Fruit fly (Drosophila melanogaster) whole organism, embryonic: ENCODE results near the gene pyx.

Source experiments
- ATbp ChIP-seq: fragments of 200-800 bp; sonication (Bioruptor generic); optimal IDR thresholded peaks from 2 replicates; lab custom pipeline; 2017; ENCODE audit warnings: missing biosample characterization, mild to moderate bottlenecking, missing genetic modification characterization, missing genetic modification reagents
- Adf1 ChIP-seq: fragments of 200-800 bp; sonication (Bioruptor generic); IDR thresholded peaks from 2 replicates; pipeline ENCODE4 v1.3.6; 2022; ENCODE audit warnings: missing biosample characterization, missing genetic modification characterization
- Atf-2 ChIP-seq: fragments of 200-800 bp; sonication (Bioruptor generic); optimal IDR thresholded peaks from 2 replicates; lab custom pipeline; 2016; ENCODE audit warnings: missing biosample characterization, missing genetic modification characterization
- Atf6 ChIP-seq: fragments of 200-800 bp; sonication (Bioruptor generic); IDR thresholded peaks from 2 replicates; pipeline ENCODE4 v1.3.6; 2022; ENCODE audit warnings: missing biosample characterization, missing genetic modification characterization
- CG12299 ChIP-seq: fragments of 200-800 bp; sonication (Bioruptor generic); optimal IDR thresholded peaks from 2 replicates; lab custom pipeline; 2018; ENCODE audit warnings: missing biosample characterization, mild to moderate bottlenecking, missing genetic modification characterization
- CG1233 ChIP-seq: fragments of 200-800 bp; sonication (Bioruptor generic); optimal IDR thresholded peaks from 4 replicates; lab custom pipeline; 2018; ENCODE audit warnings: missing biosample characterization, mild to moderate bottlenecking, missing genetic modification characterization
- CG13894 ChIP-seq: fragments of 200-800 bp; sonication (Bioruptor generic); optimal IDR thresholded peaks from 3 replicates; lab custom pipeline; 2018; ENCODE audit warnings: missing biosample characterization, mild to moderate bottlenecking, missing genetic modification characterization, moderate library complexity
- CG14710 ChIP-seq: fragments of 200-800 bp; sonication (Bioruptor generic); optimal IDR thresholded peaks from 3 replicates; lab custom pipeline; 2019; ENCODE audit warnings: missing biosample characterization, mild to moderate bottlenecking, missing genetic modification characterization, moderate library complexity
- CG15479 ChIP-seq: fragments of 200-800 bp; sonication (Bioruptor generic); optimal IDR thresholded peaks from 3 replicates; lab custom pipeline; 2019; ENCODE audit warnings: missing biosample characterization, mild to moderate bottlenecking, missing genetic modification characterization, moderate library complexity
- CG1602 ChIP-seq: fragments of 200-800 bp; sonication (Bioruptor generic); optimal IDR thresholded peaks from 3 replicates; lab custom pipeline; 2016; ENCODE audit warnings: missing biosample characterization, missing genetic modification characterization
- CG3163 ChIP-seq: fragments of 200-800 bp; sonication (Bioruptor generic); optimal IDR thresholded peaks from 3 replicates; lab custom pipeline; 2016; ENCODE audit warnings: missing biosample characterization, missing genetic modification characterization
- CG6765 ChIP-seq: fragments of 200-800 bp; sonication (Bioruptor generic); optimal IDR thresholded peaks from 3 replicates; lab custom pipeline; 2017; ENCODE audit warnings: missing biosample characterization, mild to moderate bottlenecking, missing genetic modification characterization
- CG7357 ChIP-seq: fragments of 200-800 bp; sonication (Bioruptor generic); IDR thresholded peaks from 3 replicates; pipeline ENCODE4 v1.3.6; 2022; ENCODE audit warnings: missing biosample characterization, missing genetic modification characterization
- CG8765 ChIP-seq: fragments of 200-800 bp; sonication (Bioruptor generic); IDR thresholded peaks from 2 replicates; pipeline ENCODE4 v1.3.6; 2022; ENCODE audit warnings: missing biosample characterization, missing genetic modification characterization
- Dbx ChIP-seq: fragments of 200-800 bp; sonication (Bioruptor generic); IDR thresholded peaks from 3 replicates; pipeline ENCODE4 v1.3.6; 2022; ENCODE audit warnings: missing biosample characterization, missing genetic modification characterization
- E2f1 ChIP-seq: fragments of 200-800 bp; sonication (Bioruptor generic); IDR thresholded peaks from 2 replicates; pipeline ENCODE4 v1.3.6; 2022; ENCODE audit warnings: missing biosample characterization, missing genetic modification characterization
- Ets97D ChIP-seq: fragments of 200-800 bp; sonication (Bioruptor generic); optimal IDR thresholded peaks from 3 replicates; lab custom pipeline; 2016; ENCODE audit warnings: missing biosample characterization, missing genetic modification characterization
- Gug ChIP-seq: fragments of 200-800 bp; sonication (Bioruptor generic); IDR thresholded peaks from 4 replicates; pipeline ENCODE4 v1.3.6; 2022; ENCODE audit warnings: missing biosample characterization, missing genetic modification characterization
- H2.0 ChIP-seq: fragments of 200-800 bp; sonication (Bioruptor generic); IDR thresholded peaks from 2 replicates; pipeline ENCODE4 v1.3.6; 2022; ENCODE audit warnings: missing biosample characterization, missing genetic modification characterization
- HHEX ChIP-seq: fragments of 200-800 bp; sonication (Bioruptor generic); optimal IDR thresholded peaks from 3 replicates; lab custom pipeline; 2017; ENCODE audit warnings: missing biosample characterization, mild to moderate bottlenecking, missing genetic modification characterization, missing genetic modification reagents
- HLH54F ChIP-seq: fragments of 200-800 bp; sonication (Bioruptor generic); optimal IDR thresholded peaks from 3 replicates; lab custom pipeline; 2016; ENCODE audit warnings: missing biosample characterization, missing genetic modification characterization
- Hmx ChIP-seq: fragments of 200-800 bp; sonication (Bioruptor generic); optimal IDR thresholded peaks from 2 replicates; lab custom pipeline; 2016; ENCODE audit warnings: missing biosample characterization, missing genetic modification characterization
- Myb ChIP-seq: fragments of 200-800 bp; sonication (Bioruptor generic); optimal IDR thresholded peaks from 2 replicates; lab custom pipeline; 2016; ENCODE audit warnings: missing biosample characterization, missing genetic modification characterization
- Oaz ChIP-seq: fragments of 200-800 bp; sonication (Bioruptor generic); IDR thresholded peaks from 2 replicates; pipeline ENCODE4 v1.3.6; 2022; ENCODE audit warnings: missing biosample characterization, missing genetic modification characterization
- Rfx ChIP-seq: fragments of 200-800 bp; sonication (Bioruptor generic); IDR thresholded peaks from 2 replicates; pipeline ENCODE4 v1.3.6; 2022; ENCODE audit warnings: missing biosample characterization, missing genetic modification characterization
- Six4 ChIP-seq: fragments of 200-800 bp; sonication (Bioruptor generic); optimal IDR thresholded peaks from 2 replicates; lab custom pipeline; 2016; ENCODE audit warnings: missing biosample characterization, missing genetic modification characterization
- Sry-β ChIP-seq: fragments of 200-800 bp; sonication (Bioruptor generic); optimal IDR thresholded peaks from 2 replicates; lab custom pipeline; 2018; ENCODE audit warnings: missing biosample characterization, mild to moderate bottlenecking, missing genetic modification characterization, moderate library complexity
- bab2 ChIP-seq: fragments of 200-800 bp; sonication (Bioruptor generic); optimal IDR thresholded peaks from 2 replicates; lab custom pipeline; 2016; ENCODE audit warnings: missing biosample characterization, missing genetic modification characterization
- ci ChIP-seq: fragments of 200-800 bp; sonication (Bioruptor generic); IDR thresholded peaks from 3 replicates; pipeline ENCODE4 v1.3.6; 2022; ENCODE audit warnings: missing biosample characterization, missing genetic modification characterization
- en ChIP-seq: fragments of 200-800 bp; sonication (Bioruptor generic); optimal IDR thresholded peaks from 2 replicates; lab custom pipeline; 2016; ENCODE audit warnings: missing biosample characterization, missing genetic modification characterization
- exex ChIP-seq: fragments of 200-800 bp; sonication (Bioruptor generic); optimal IDR thresholded peaks from 4 replicates; lab custom pipeline; 2018; ENCODE audit warnings: missing biosample characterization, mild to moderate bottlenecking, missing genetic modification characterization, moderate library complexity
- gsb-n ChIP-seq: fragments of 200-800 bp; sonication (Bioruptor generic); optimal IDR thresholded peaks from 3 replicates; lab custom pipeline; 2018; ENCODE audit warnings: missing biosample characterization, mild to moderate bottlenecking, missing genetic modification characterization
- gt ChIP-seq: fragments of 200-800 bp; sonication (Bioruptor generic); IDR thresholded peaks from 2 replicates; pipeline ENCODE4 v1.3.6; 2022; ENCODE audit warnings: missing biosample characterization, missing genetic modification characterization
- hb ChIP-seq: fragments of 200-800 bp; sonication (Bioruptor generic); IDR thresholded peaks from 3 replicates; pipeline ENCODE4 v1.3.6; 2022; ENCODE audit warnings: missing biosample characterization, missing genetic modification characterization; ENCODE audit not compliant: partially characterized antibody
- her ChIP-seq: fragments of 200-800 bp; sonication (Bioruptor generic); optimal IDR thresholded peaks from 2 replicates; lab custom pipeline; 2016; ENCODE audit warnings: missing biosample characterization, missing genetic modification characterization
- hth ChIP-seq: fragments of >200 bp; optimal IDR thresholded peaks from 2 replicates; lab custom pipeline; 2017; ENCODE audit warnings: inconsistent platforms
- insv ChIP-seq, 2 experiments: fragments of 200-800 bp; sonication (Bioruptor generic); optimal IDR thresholded peaks; 3 replicates each; lab custom pipeline; 2016 to 2018; ENCODE audit warnings: missing biosample characterization in 2 of 2, missing genetic modification characterization in 2 of 2
- lbe ChIP-seq: fragments of 200-800 bp; sonication (Bioruptor generic); optimal IDR thresholded peaks from 2 replicates; lab custom pipeline; 2016; ENCODE audit warnings: missing biosample characterization, mild to moderate bottlenecking, missing genetic modification characterization
- lmd ChIP-seq: fragments of 200-800 bp; sonication (Bioruptor generic); IDR thresholded peaks from 2 replicates; pipeline ENCODE4 v1.3.6; 2022; ENCODE audit warnings: missing biosample characterization, missing genetic modification characterization
- lov ChIP-seq, 2 experiments: fragments of 200-800 bp in 1 of 2; fragments of >200 bp in 1 of 2; sonication (Bioruptor generic) in 1 of 2; IDR thresholded peaks in 1 of 2; optimal IDR thresholded peaks in 1 of 2; 2 replicates in 1 of 2; 3 replicates in 1 of 2; pipeline versions ENCODE4 v1.3.6 to Lab custom; 2017 to 2022; ENCODE audit warnings: missing biosample characterization in 1 of 2, missing genetic modification characterization in 1 of 2
- luna ChIP-seq: fragments of 200-800 bp; sonication (Bioruptor generic); optimal IDR thresholded peaks from 2 replicates; lab custom pipeline; 2016; ENCODE audit warnings: missing biosample characterization, missing genetic modification characterization
- maf-S ChIP-seq: fragments of 200-800 bp; sonication (Bioruptor generic); optimal IDR thresholded peaks from 2 replicates; lab custom pipeline; 2016; ENCODE audit warnings: missing biosample characterization, missing genetic modification characterization
- prd ChIP-seq, 3 experiments: fragments of >200 bp in 2 of 3; fragments of 200-800 bp in 1 of 3; sonication (Bioruptor generic) in 1 of 3; optimal IDR thresholded peaks in 2 of 3; IDR thresholded peaks in 1 of 3; 2 replicates in 2 of 3; 3 replicates in 1 of 3; pipeline versions ENCODE4 v1.3.6 to Lab custom; 2017 to 2022; ENCODE audit warnings: missing biosample characterization in 1 of 3, missing genetic modification characterization in 1 of 3
- ranshi ChIP-seq: fragments of 200-800 bp; sonication (Bioruptor generic); IDR thresholded peaks from 2 replicates; pipeline ENCODE4 v1.3.6; 2022; ENCODE audit warnings: missing biosample characterization, missing genetic modification characterization
- schlank ChIP-seq: fragments of 200-800 bp; sonication (Bioruptor generic); optimal IDR thresholded peaks from 2 replicates; lab custom pipeline; 2018; ENCODE audit warnings: missing biosample characterization, mild to moderate bottlenecking, missing genetic modification characterization
- sd ChIP-seq: fragments of 200-800 bp; sonication (Bioruptor generic); optimal IDR thresholded peaks from 3 replicates; lab custom pipeline; 2018; ENCODE audit warnings: missing biosample characterization, mild to moderate bottlenecking, missing genetic modification characterization, moderate library complexity
- sug ChIP-seq: fragments of 200-800 bp; optimal IDR thresholded peaks from 2 replicates; lab custom pipeline; 2019; ENCODE audit warnings: missing biosample characterization, mild to moderate bottlenecking, missing genetic modification characterization, moderate library complexity
- tgo ChIP-seq: fragments of 200-800 bp; sonication (Bioruptor generic); IDR thresholded peaks from 3 replicates; pipeline ENCODE4 v1.3.6; 2022; ENCODE audit warnings: missing biosample characterization, missing genetic modification characterization
- wdn ChIP-seq: fragments of 200-800 bp; sonication (Bioruptor generic); IDR thresholded peaks from 2 replicates; pipeline ENCODE4 v1.3.6; 2022; ENCODE audit warnings: missing biosample characterization, missing genetic modification characterization
- zfh1 ChIP-seq: fragments of 200-800 bp; sonication (Bioruptor generic); IDR thresholded peaks from 3 replicates; pipeline ENCODE4 v1.3.6; 2022; ENCODE audit warnings: missing biosample characterization, missing genetic modification characterization

Gene pyx

DNA sequence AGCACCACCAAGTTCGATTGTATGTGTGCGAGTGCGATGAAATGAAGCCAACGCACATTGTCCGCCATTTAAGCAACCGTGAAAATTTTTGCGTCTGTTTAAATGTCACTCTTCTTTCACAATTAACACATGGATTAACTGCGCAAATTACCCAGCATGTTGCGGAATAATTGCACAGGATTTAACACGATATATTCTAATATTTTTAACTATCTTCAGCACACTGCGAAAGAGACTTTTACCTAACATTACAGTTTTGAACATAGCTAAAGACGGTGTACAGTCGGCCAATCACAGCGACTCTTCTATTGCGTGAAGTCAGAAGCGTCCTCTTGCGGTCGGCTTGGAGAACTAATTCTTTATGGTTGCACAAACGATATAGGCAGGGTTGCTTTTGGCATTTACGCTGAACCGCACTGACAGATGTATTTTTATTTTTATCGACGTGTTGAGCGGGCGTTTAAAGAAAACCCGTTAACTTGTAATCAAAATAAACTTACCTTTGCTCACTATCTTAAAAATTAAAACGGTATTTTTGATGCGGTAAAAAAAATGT is 23.9 kb upstream of the pyx start (continued):
- TF ChIP-seq HLH54F (peak; percentile 36), prd (optimal IDR thresholded peaks at IDR 0.05; lab: Kevin White, UChicago) (no peak), prd (GFP tag; IDR thresholded peaks at IDR 0.05; lab: Robert Waterston, UW) (peak; percentile 57; the same call in 1 of the 3 replicates), zfh1 (peak; percentile 66; the same call in 2 of the 3 replicates), tgo (GFP tag; lab: Robert Waterston, UW) (peak; percentile 34; the same call in 1 of the 3 replicates), lov (optimal IDR thresholded peaks at IDR 0.05; lab: Kevin White, UChicago) (no peak), lov (GFP tag; IDR thresholded peaks at IDR 0.05; lab: Robert Waterston, UW) (peak; percentile 76; the same call in 2 of the 3 replicates), her (GFP tag; lab: Kevin White, UChicago) (peak; percentile 26), Dbx (GFP tag; lab: Robert Waterston, UW) (peak; percentile 77; the same call in 2 of the 3 replicates), lmd (peak; percentile 40; the same call in 1 of the 2 replicates), Ets97D (GFP tag; lab: Kevin White, UChicago) (peak; percentile 97), gt (GFP tag; lab: Robert Waterston, UW) (no peak), hb (GFP tag; lab: Robert Waterston, UW) (peak; percentile 79), CG1602 (peak; percentile 34), gsb-n (tag; lab: Kevin White, UChicago) (no peak), sug (tag; lab: Kevin White, UChicago) (no peak), Oaz (peak; percentile 10; the same call in 1 of the 2 replicates), schlank (tag; lab: Kevin White, UChicago) (no peak), Six4 (GFP tag; lab: Kevin White, UChicago) (no peak), Adf1 (GFP tag; lab: Robert Waterston, UW) (peak; percentile 35; the same call in 1 of the 2 replicates), CG12299 (tag; lab: Kevin White, UChicago) (no peak), CG6765 (no peak), Gug (GFP tag; lab: Robert Waterston, UW) (no peak), hth (lab: Kevin White, UChicago) (no peak), Atf-2 (GFP tag; lab: Kevin White, UChicago) (peak; percentile 50), CG3163 (GFP tag; lab: Kevin White, UChicago) (no peak), Rfx (GFP tag; lab: Robert Waterston, UW) (peak; percentile 78; the same call in 1 of the 2 replicates), Atf6 (GFP tag; lab: Robert Waterston, UW) (no peak), bab2 (no peak), CG1233 (GFP tag; lab: Kevin White, UChicago) (no peak), ATbp (GFP tag; lab: Kevin White, UChicago) (no peak), Sry-β (GFP tag; lab: Kevin White, UChicago) (no peak), sd (no peak), CG15479 (peak; percentile 76), HHEX (GFP tag; lab: Kevin White, UChicago) (no peak), luna (GFP tag; lab: Kevin White, UChicago) (no peak), wdn (no peak), CG14710 (tag; lab: Kevin White, UChicago) (peak; percentile 69), en (peak; percentile 36), ci (GFP tag; lab: Robert Waterston, UW) (peak; percentile 84), H2.0 (GFP tag; lab: Robert Waterston, UW) (no peak; the same call in none of the 2 replicates), Hmx (GFP tag; lab: Kevin White, UChicago) (no peak), ranshi (GFP tag; lab: Robert Waterston, UW) (no peak), exex (tag; lab: Kevin White, UChicago) (no peak), lbe (peak; percentile 38), insv (GFP tag; optimal IDR thresholded peaks at IDR 0.05; lab: Kevin White, UChicago) (peak in 1 of 2 experiments; percentile 30), CG13894 (no peak), maf-S (no peak), CG7357 (no peak), E2f1 (GFP tag; lab: Robert Waterston, UW) (peak; percentile 47; the same call in 1 of the 2 replicates), CG8765 (GFP tag; lab: Robert Waterston, UW) (peak; percentile 30; the same call in 1 of the 2 replicates), Myb (GFP tag; lab: Kevin White, UChicago) (peak; percentile 98)
